Fruit fly (Drosophila melanogaster): ENCODE measurements around the gene CG10413.

DNA sequence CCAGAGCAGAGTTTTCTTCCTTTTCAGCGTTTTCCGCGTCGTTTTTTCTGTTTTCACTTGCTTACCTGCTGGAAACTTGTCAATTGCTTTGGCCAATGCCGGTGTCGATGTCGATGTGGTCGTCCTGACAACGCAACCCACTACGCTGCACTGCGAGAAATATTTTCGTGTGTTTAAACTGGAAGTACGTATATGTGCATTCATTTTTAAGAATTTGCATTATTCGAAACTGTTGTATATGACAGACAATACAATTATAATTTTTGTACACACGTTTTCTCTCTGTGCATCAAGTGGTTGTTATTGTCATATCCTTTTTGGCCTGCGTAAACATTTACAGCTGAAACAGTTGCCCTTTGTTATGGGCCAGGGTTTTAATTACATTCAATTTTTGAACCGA lies 11.0 kb upstream of the CG10413 start, which contains the start of gene IFT46:
- TF ChIP-seq EcR (GFP tag; optimal IDR thresholded peaks at IDR 0.05) (no peak), Dll (optimal IDR thresholded peaks at IDR 0.05) (no peak), psq (optimal IDR thresholded peaks at IDR 0.05) (no peak)
